1 worm cellular context compared by ENCODE assay signal in the genomic region with DNA sequence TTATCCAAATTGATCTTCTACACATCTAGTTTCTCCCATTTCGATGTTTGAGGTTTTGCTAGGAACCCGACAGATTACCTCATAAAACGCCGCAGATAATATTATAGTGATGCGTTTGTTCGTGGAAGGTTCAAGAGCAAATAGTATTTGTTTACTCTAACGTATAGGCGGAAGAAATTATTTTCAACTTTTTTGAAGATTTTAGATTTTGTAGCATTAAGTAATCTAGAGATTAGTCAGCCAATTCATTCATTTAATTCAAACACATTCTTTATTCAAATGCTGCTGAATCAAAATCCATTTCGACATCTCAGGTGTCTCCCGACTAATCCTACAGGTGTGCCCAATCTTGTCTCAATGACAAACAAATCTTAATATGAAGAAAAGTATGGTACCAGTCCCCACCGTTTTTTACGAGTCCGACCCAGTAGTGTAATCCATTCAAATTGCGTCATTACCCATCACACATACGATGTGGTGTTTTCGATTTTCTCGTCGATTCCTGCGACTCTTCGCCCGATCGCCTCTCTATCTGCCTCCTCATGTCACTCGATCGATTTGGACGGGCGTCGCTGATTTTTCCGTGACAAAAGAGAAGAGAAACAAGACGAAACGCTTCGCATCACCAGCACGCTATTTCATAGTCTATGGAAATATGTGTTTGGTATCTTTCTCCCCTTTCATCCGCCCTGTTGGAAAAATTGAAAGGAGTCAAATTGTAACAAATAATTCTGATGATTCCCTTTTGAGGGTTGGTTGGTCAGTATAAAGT.
TF ChIP-seq lines count a peak whose summit lies in the region.

No protein-coding gene starts in this region.

TF ChIP-seq in whole organism, L4 larva, 104 proteins besides CTCF, POLR2A, EP300 and RAD21 (continued from another document):
- 0 out of 2 replicates have a peak, but pooled peaks have one; percentile 46 for TF ChIP-seq hmg-1.1 (GFP tag; IDR thresholded peaks at IDR 0.05; lab: Robert Waterston, UW)
- no peak for TF ChIP-seq nhr-237 (tag; optimal IDR thresholded peaks at IDR 0.05; lab: Kevin White, UChicago)
- TF ChIP-seq Y48G9A.11 (GFP tag; IDR thresholded peaks at IDR 0.05; lab: Robert Waterston, UW) = 0 out of 2 replicates have a peak, but pooled peaks have one; percentile 28
- peak; percentile 62 for TF ChIP-seq dmd-6 (GFP tag; IDR thresholded peaks at IDR 0.05; lab: Robert Waterston, UW)
- no peak for TF ChIP-seq zip-11 (GFP tag; IDR thresholded peaks at IDR 0.05; lab: Robert Waterston, UW)
- TF ChIP-seq lin-29 (GFP tag; IDR thresholded peaks at IDR 0.05; lab: Robert Waterston, UW) = no peak
- TF ChIP-seq madf-5 (GFP tag; IDR thresholded peaks at IDR 0.05; lab: Robert Waterston, UW) = no peak
- TF ChIP-seq mdt-29 (GFP tag; IDR thresholded peaks at IDR 0.05; lab: Robert Waterston, UW) = peak; percentile 65
- TF ChIP-seq saeg-2 (GFP tag; IDR thresholded peaks at IDR 0.05; lab: Robert Waterston, UW) = peak; percentile 61; the same call in 1 of the 2 replicates
- TF ChIP-seq snpc-1.2 (GFP tag; IDR thresholded peaks at IDR 0.05; lab: Robert Waterston, UW) = no peak; the same call in 1 of the 2 replicates
